Fruit fly (Drosophila melanogaster): ENCODE data around the gene Nepl15.

DNA sequence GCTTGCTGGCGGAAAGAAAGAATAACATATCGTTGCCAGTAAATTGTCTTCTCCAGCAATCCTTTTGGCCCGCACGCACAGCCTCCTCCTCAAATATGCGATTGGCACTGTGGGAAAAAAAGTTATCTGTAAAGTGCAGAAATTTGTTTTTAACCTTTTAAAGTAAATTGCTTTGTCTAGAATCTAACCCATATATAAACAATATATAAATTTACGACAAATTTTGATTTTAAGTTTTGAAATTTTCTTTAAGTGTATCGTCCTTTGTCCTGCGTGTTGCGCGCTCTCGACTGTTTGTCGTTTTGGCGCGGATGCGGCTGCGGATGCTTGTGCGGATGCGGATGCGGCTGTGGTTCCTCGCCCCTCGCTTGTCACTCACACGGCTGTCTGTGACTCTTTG lies 41.2 kb upstream of the Nepl15 start:
- no peak for TF ChIP-seq chif (GFP tag; optimal IDR thresholded peaks at IDR 0.05)
- no peak for TF ChIP-seq NK7.1 (GFP tag; optimal IDR thresholded peaks at IDR 0.05)
- no peak for TF ChIP-seq E2f1 (GFP tag; IDR thresholded peaks at IDR 0.05)
- no peak for TF ChIP-seq CG17359 (tag; optimal IDR thresholded peaks at IDR 0.05)
- TF ChIP-seq CG8478 (optimal IDR thresholded peaks at IDR 0.05) = no peak
- no peak for TF ChIP-seq unpg (GFP tag; optimal IDR thresholded peaks at IDR 0.05)
- no peak for TF ChIP-seq trem (tag; optimal IDR thresholded peaks at IDR 0.05)
- no peak for TF ChIP-seq CG12236 (GFP tag; optimal IDR thresholded peaks at IDR 0.05)
- no peak for TF ChIP-seq CG7556 (GFP tag; optimal IDR thresholded peaks at IDR 0.05)
